Worm (Caenorhabditis elegans): ENCODE measurements around the gene chil-27.

DNA sequence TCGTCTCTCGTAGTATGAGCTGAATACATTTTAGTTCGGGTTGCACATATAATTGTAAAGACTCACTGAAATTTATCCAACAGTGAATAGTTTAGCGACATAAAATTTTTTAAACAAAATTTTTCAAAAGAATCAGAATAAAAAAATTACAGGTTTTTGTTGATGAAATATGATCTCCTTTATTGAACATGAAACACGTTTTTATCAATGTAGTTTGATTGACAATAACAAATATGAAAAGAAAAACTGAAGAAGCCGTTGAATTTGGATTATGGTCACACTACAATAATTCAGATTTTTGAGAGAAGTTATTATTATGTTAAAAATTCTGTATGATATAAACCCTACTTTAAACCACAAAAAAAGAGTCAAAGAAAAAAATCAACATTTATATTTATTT lies 37.6 kb upstream of the chil-27 start, which contains the start of gene chil-17:
- no peak for TF ChIP-seq ama-1 (optimal IDR thresholded peaks at IDR 0.05)
- no peak for TF ChIP-seq hnd-1 (tag; optimal IDR thresholded peaks at IDR 0.05)
- TF ChIP-seq flt-1 (GFP tag; IDR thresholded peaks at IDR 0.05): no peak
- TF ChIP-seq scrt-1 (GFP tag; IDR thresholded peaks at IDR 0.05): no peak
- TF ChIP-seq ceh-13 (GFP tag; optimal IDR thresholded peaks at IDR 0.05): no peak
- TF ChIP-seq hmg-4 (GFP tag; optimal IDR thresholded peaks at IDR 0.05): no peak
- no peak for TF ChIP-seq tbx-37 (GFP tag; conservative IDR thresholded peaks at IDR 0.05)
- no peak for TF ChIP-seq tbx-11 (GFP tag; IDR thresholded peaks at IDR 0.05)
- no peak for TF ChIP-seq B0310.2 (tag; optimal IDR thresholded peaks at IDR 0.05)
- TF ChIP-seq ets-7 (tag; optimal IDR thresholded peaks at IDR 0.05): no peak
- TF ChIP-seq aly-1 (tag; optimal IDR thresholded peaks at IDR 0.05): no peak
- TF ChIP-seq hmbx-1 (tag; optimal IDR thresholded peaks at IDR 0.05): no peak
